Worm (Caenorhabditis elegans) whole organism, young adult: ENCODE measurements around the gene flp-16.
A peak's percentile ranks its signal among the peaks of the same experiment; 100 is the strongest.

Experiments
- B0261.1 ChIP-seq: sonication (generic microtip); optimal IDR thresholded peaks from 2 replicates; lab custom pipeline; 2016; ENCODE audit warnings: mild to moderate bottlenecking, missing genetic modification characterization, moderate library complexity, missing compliant biosample characterization
- Y56A3A.18 ChIP-seq: fragments of 200-800 bp; sonication (Bioruptor generic); IDR thresholded peaks from 2 replicates; pipeline ENCODE4 v1.3.6; 2022; ENCODE audit warnings: missing genetic modification reagents, missing genetic modification characterization, missing compliant biosample characterization
- hmg-1.2 ChIP-seq: fragments of 200-800 bp; sonication (Bioruptor generic); IDR thresholded peaks from 2 replicates; pipeline ENCODE4 v1.3.6; 2022; ENCODE audit warnings: missing genetic modification reagents, missing genetic modification characterization, missing compliant biosample characterization
- madf-10 ChIP-seq: sonication (generic microtip); optimal IDR thresholded peaks from 2 replicates; lab custom pipeline; 2016; ENCODE audit warnings: mild to moderate bottlenecking, missing genetic modification characterization, missing compliant biosample characterization
- snpc-4 ChIP-seq, 5 experiments: fragments of 150-350 bp in 1 of 5; sonication (generic microtip) in 4 of 5; optimal IDR thresholded peaks; 2 replicates each; lab custom pipeline; 2014 to 2018; ENCODE audit warnings: missing genetic modification characterization in 5 of 5, missing biosample characterization in 3 of 5, antibody characterized with exemption in 2 of 5, mild to moderate bottlenecking in 2 of 5, missing compliant biosample characterization in 2 of 5, missing genotype in 2 of 5, moderate library complexity in 2 of 5, missing genetic modification reagents in 1 of 5
- unc-130 ChIP-seq: sonication (generic microtip); optimal IDR thresholded peaks from 2 replicates; lab custom pipeline; 2016; ENCODE audit warnings: missing genetic modification reagents, missing genetic modification characterization, missing compliant biosample characterization
- zim-3 ChIP-seq: sonication (generic microtip); optimal IDR thresholded peaks from 2 replicates; lab custom pipeline; 2017; ENCODE audit warnings: mild to moderate bottlenecking, missing genetic modification characterization, moderate library complexity, missing compliant biosample characterization
- ztf-28 ChIP-seq: fragments of 200-800 bp; sonication (Bioruptor generic); IDR thresholded peaks from 2 replicates; pipeline ENCODE4 v1.3.6; 2022; ENCODE audit warnings: missing genetic modification reagents, missing genetic modification characterization, missing compliant biosample characterization

DNA sequence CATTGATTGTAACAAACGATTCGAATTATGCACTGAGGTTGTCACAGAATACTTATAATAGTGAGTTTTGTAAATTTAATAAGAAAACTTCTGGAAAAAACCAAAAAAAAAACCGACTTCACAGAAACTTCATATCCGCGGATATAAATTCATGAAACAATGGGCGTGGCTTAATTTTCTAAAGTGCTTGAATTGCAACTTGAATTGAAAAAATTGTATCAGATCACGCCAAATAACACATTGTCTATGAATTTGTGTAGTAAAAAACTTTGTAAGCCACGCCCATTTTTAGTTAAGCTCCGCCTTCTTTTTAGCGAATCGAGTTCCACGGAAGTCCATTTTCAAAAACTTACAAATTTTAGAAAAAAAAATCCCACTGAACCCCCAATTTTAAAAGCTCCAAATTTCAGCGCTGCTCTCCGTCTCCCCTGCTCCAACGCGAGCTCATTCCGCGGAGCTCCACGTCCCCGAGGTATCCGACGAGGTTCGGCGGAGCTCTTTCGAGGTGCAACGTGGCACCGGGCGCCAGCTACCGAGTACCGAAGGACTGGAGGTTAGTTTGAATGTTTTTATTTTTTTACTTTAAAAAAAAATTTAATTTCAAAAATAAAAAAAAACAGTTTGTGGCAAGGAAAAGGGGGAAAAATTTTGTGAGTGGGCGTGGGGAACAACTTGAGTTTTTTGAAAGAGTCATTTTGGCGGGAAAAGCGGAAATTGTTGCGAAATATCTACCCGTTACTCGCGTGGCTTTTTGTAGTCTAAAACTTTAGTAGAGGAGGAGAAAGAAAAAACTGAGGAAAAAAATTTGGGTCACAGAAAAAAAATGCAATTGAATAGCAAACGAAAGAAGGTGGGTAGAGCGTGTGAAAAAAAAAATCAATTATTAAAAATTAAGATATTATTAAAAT lies 44.4 kb downstream of the flp-16 start:
- TF ChIP-seq hmg-1.2 (GFP tag; lab: Robert Waterston, UW) (0 out of 2 replicates have a peak, but pooled peaks have one; percentile 4), snpc-4 (GFP tag; optimal IDR thresholded peaks at IDR 0.05; lab: Kevin White, UChicago) (no peak), snpc-4 (tag; optimal IDR thresholded peaks at IDR 0.05; lab: Kevin White, UChicago) (no peak), zim-3 (tag; lab: Kevin White, UChicago) (no peak), madf-10 (tag; lab: Kevin White, UChicago) (no peak), B0261.1 (tag; lab: Kevin White, UChicago) (no peak), ztf-28 (GFP tag; lab: Robert Waterston, UW) (no peak), unc-130 (GFP tag; lab: Kevin White, UChicago) (no peak), Y56A3A.18 (GFP tag; lab: Robert Waterston, UW) (no peak)
